Worm (Caenorhabditis elegans): ENCODE results near the gene T10B5.4.

The T10B5.4 gene

DNA sequence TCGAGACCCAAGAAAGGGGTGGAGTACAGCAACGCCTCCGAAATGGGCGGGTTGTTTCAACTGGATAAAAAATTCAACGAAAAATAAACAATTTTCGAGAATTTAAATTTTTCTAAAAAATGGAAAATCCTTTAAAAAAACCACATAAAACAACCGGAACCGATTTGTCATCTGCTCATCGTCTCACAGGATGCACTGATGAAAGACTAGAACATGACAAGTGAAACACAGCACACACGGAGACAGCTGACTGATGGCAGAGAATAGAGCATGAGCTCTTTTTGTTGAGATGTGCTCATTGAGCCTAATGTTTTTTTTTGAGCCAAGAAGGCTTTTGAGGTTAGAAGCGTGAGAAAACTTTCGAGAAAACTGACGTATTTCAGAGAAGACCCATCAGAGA is 18.4 kb upstream of the T10B5.4 start:
- TF ChIP-seq ttx-3 (tag; optimal IDR thresholded peaks at IDR 0.05), result no peak
- TF ChIP-seq unc-55 (GFP tag; optimal IDR thresholded peaks at IDR 0.05), result peak; percentile 60

DNA sequence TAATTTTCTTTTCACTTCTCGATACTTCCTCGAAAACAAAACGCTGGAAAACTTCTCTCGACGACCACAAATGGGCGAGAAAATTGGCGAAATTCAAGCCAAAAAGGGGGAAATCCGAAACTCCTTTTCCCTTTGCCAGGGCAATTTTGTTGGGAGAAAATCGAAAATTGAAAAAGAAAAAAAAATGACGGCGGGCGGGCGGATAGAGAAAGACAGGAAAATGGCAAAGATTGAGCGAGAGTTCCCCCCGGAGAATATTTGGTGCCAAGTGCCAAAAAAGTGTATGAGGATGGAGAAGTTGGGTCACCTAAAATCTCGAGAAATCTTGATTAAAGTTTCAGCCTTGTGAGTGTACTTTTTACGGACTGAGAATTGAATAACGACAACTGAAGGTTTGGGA is 16.7 kb upstream of the T10B5.4 start:
- TF ChIP-seq che-1 (tag; optimal IDR thresholded peaks at IDR 0.05) (no peak), madf-2 (tag; optimal IDR thresholded peaks at IDR 0.05) (no peak), pha-2 (tag; optimal IDR thresholded peaks at IDR 0.05) (no peak), hlh-8 (tag; optimal IDR thresholded peaks at IDR 0.05) (no peak), C38D4.7 (GFP tag; optimal IDR thresholded peaks at IDR 0.05) (no peak), ceh-22 (tag; optimal IDR thresholded peaks at IDR 0.05) (no peak), ceh-45 (GFP tag; IDR thresholded peaks at IDR 0.05) (no peak), ztf-16 (tag; optimal IDR thresholded peaks at IDR 0.05) (no peak), elt-4 (tag; optimal IDR thresholded peaks at IDR 0.05) (no peak), fkh-6 (tag; optimal IDR thresholded peaks at IDR 0.05) (no peak), Y22D7AL.16 (tag; optimal IDR thresholded peaks at IDR 0.05) (no peak), ama-1 (optimal IDR thresholded peaks at IDR 0.05) (no peak), ceh-2 (tag; optimal IDR thresholded peaks at IDR 0.05) (no peak), ceh-19 (GFP tag; optimal IDR thresholded peaks at IDR 0.05) (no peak), tbx-7 (tag; optimal IDR thresholded peaks at IDR 0.05) (no peak), hlh-15 (tag; optimal IDR thresholded peaks at IDR 0.05) (no peak), lin-11 (tag; optimal IDR thresholded peaks at IDR 0.05) (no peak)

DNA sequence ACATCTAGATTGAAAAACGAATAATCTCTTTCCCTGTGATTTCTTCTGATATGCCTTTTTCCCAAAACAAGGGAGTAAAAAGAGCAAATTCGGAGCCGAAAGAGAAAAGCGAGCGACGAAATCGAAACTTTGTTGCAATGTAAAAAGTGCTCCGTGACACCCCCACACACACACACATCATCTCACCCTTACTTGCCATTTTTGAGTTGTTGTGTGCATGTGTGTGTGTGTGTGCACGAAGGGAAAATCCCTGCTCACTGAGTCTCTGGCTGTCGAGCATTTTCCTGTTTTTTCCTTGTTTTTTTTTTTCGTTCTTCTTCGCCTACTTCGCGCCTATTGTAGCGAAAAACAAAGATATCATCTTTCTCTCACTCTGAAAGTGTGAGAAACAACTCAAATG is 15.4 kb upstream of the T10B5.4 start:
- TF ChIP-seq K02D7.2 (tag; optimal IDR thresholded peaks at IDR 0.05) (no peak), C38D4.7 (GFP tag; optimal IDR thresholded peaks at IDR 0.05) (no peak), che-1 (tag; optimal IDR thresholded peaks at IDR 0.05) (no peak), fkh-10 (GFP tag; optimal IDR thresholded peaks at IDR 0.05) (no peak), npax-4 (tag; optimal IDR thresholded peaks at IDR 0.05) (no peak), K09A11.1 (tag; optimal IDR thresholded peaks at IDR 0.05; ENCODE audit: insufficient read depth) (no peak), ttx-3 (tag; optimal IDR thresholded peaks at IDR 0.05) (no peak), unc-86 (tag; optimal IDR thresholded peaks at IDR 0.05) (no peak), lim-6 (tag; optimal IDR thresholded peaks at IDR 0.05) (no peak)

DNA sequence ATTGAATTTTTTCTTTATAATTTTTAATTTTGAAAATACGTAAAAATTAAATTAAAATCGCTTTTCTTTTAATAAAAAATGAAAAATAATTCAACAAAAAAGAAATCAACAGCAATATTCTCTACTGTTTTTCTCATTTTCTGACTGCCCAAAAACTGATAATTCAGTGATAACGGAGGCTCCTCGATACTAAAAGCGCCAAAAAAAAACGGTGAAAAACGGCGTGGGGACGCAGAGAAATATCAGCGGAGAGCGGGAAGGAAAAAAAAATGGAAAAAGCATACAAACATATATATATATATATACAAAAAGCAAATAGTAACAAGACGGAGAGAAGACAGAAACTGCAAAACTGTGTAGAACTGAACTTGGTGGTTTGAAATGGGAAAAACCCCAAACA is 11.5 kb upstream of the T10B5.4 start:
- TF ChIP-seq pax-1 (tag; optimal IDR thresholded peaks at IDR 0.05), result no peak
- TF ChIP-seq pat-9 (tag; optimal IDR thresholded peaks at IDR 0.05), result no peak
- TF ChIP-seq ceh-45 (GFP tag; IDR thresholded peaks at IDR 0.05), result no peak
- no peak for TF ChIP-seq sox-4 (tag; optimal IDR thresholded peaks at IDR 0.05)
- no peak for TF ChIP-seq lin-11 (tag; optimal IDR thresholded peaks at IDR 0.05)
- TF ChIP-seq hlh-15 (tag; optimal IDR thresholded peaks at IDR 0.05), result no peak
- no peak for TF ChIP-seq ahr-1 (tag; optimal IDR thresholded peaks at IDR 0.05)
- TF ChIP-seq ceh-18 (tag; optimal IDR thresholded peaks at IDR 0.05), result no peak
- TF ChIP-seq sox-2 (GFP tag; IDR thresholded peaks at IDR 0.05), result no peak
- no peak for TF ChIP-seq F13H6.1 (tag; optimal IDR thresholded peaks at IDR 0.05)

DNA sequence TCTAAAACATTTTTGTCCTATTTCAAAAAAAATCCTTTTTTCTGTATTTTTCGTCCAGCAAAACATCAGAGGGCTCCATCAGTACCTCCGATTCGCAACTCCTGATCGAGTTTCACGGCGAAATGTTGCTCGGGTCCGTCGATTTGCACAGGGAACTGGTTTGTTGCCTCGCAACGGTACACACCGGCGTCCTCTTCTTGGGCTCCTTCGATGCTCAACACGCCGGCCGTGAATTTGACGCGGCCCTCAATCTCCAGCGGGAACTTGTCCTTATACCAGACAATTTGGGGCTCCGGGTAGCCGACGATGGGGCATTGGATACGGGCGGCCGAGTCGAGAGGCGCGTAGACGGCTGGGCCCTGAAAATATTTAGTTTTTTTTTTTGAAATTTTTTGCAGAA is 6.4 kb upstream of the T10B5.4 start:
- TF ChIP-seq sox-4 (tag; optimal IDR thresholded peaks at IDR 0.05) (no peak), unc-86 (tag; optimal IDR thresholded peaks at IDR 0.05) (no peak), tbx-2 (tag; optimal IDR thresholded peaks at IDR 0.05) (no peak), pqm-1 (tag; optimal IDR thresholded peaks at IDR 0.05) (no peak), rnt-1 (tag; optimal IDR thresholded peaks at IDR 0.05) (no peak), che-1 (tag; optimal IDR thresholded peaks at IDR 0.05) (no peak), zip-5 (tag; optimal IDR thresholded peaks at IDR 0.05) (no peak), ceh-30 (tag; optimal IDR thresholded peaks at IDR 0.05) (no peak), elt-4 (tag; optimal IDR thresholded peaks at IDR 0.05) (no peak), C08G9.2 (tag; optimal IDR thresholded peaks at IDR 0.05) (no peak), hlh-15 (tag; optimal IDR thresholded peaks at IDR 0.05) (no peak), pag-3 (tag; optimal IDR thresholded peaks at IDR 0.05; ENCODE audit: borderline replicate concordance) (no peak), tbx-7 (tag; optimal IDR thresholded peaks at IDR 0.05) (no peak), ahr-1 (tag; optimal IDR thresholded peaks at IDR 0.05) (no peak), ztf-16 (tag; optimal IDR thresholded peaks at IDR 0.05) (no peak), ceh-19 (GFP tag; optimal IDR thresholded peaks at IDR 0.05) (no peak), Y22D7AL.16 (tag; optimal IDR thresholded peaks at IDR 0.05) (no peak), dve-1 (tag; optimal IDR thresholded peaks at IDR 0.05) (no peak)

All from whole organism, late embryonic.